Worm (Caenorhabditis elegans) whole organism, L2 larva: ENCODE measurements around the gene Y11D7A.5.

Experiments used
- C34F6.9 ChIP-seq: fragments of 150-350 bp; optimal IDR thresholded peaks from 2 replicates; lab custom pipeline; 2014; ENCODE audit warnings: missing biosample characterization, missing genetic modification characterization
- alr-1 ChIP-seq: fragments of 150-350 bp; optimal IDR thresholded peaks from 2 replicates; lab custom pipeline; 2014; ENCODE audit warnings: missing biosample characterization, missing genetic modification characterization
- aly-2 ChIP-seq: fragments of 150-350 bp; optimal IDR thresholded peaks from 2 replicates; lab custom pipeline; 2014; ENCODE audit warnings: missing biosample characterization, missing genetic modification characterization
- lin-13 ChIP-seq: fragments of 150-350 bp; optimal IDR thresholded peaks from 2 replicates; lab custom pipeline; 2014; ENCODE audit warnings: missing biosample characterization, missing genetic modification reagents, missing genetic modification characterization
- lsy-2 ChIP-seq, 2 experiments: fragments of 150-350 bp in 1 of 2; sonication (generic microtip) in 1 of 2; optimal IDR thresholded peaks; 2 replicates each; lab custom pipeline; 2014 to 2017; ENCODE audit warnings: missing biosample characterization in 2 of 2, missing genetic modification characterization in 2 of 2
- mab-5 ChIP-seq: fragments of 150-350 bp; optimal IDR thresholded peaks from 2 replicates; lab custom pipeline; 2014; ENCODE audit warnings: missing biosample characterization, missing genetic modification characterization
- mbf-1 ChIP-seq: sonication (generic microtip); optimal IDR thresholded peaks from 2 replicates; lab custom pipeline; 2017; ENCODE audit warnings: missing biosample characterization, missing genetic modification characterization
- zag-1 ChIP-seq: fragments of 150-350 bp; optimal IDR thresholded peaks from 2 replicates; lab custom pipeline; 2014; ENCODE audit warnings: missing biosample characterization, missing genetic modification characterization

ce11 chrIV:9261687-9262086, 16.4 kb upstream of the Y11D7A.5 start, which contains the start of gene col-120:
- TF ChIP-seq alr-1 (no peak), mbf-1 (tag; lab: Kevin White, UChicago) (no peak), C34F6.9 (tag; lab: Kevin White, UChicago) (no peak), lsy-2 (tag; optimal IDR thresholded peaks at IDR 0.05; lab: Kevin White, UChicago) (no peak), lin-13 (GFP tag; lab: Kevin White, UChicago) (no peak), mab-5 (tag; lab: Kevin White, UChicago) (no peak), zag-1 (tag; lab: Kevin White, UChicago) (no peak), aly-2 (tag; lab: Kevin White, UChicago) (no peak)
